Worm (Caenorhabditis elegans) whole organism, midembryonic: Measurements from ENCODE around the gene ZC190.7.

ENCODE experiments used
- T22C8.4 ChIP-seq: fragments of 200-800 bp; sonication (Bioruptor generic); IDR thresholded peaks from 2 replicates; pipeline ENCODE4 v1.3.6; 2022; ENCODE audit warnings: missing genetic modification characterization, missing compliant biosample characterization
- cog-1 ChIP-seq: sonication (generic microtip); optimal IDR thresholded peaks from 2 replicates; lab custom pipeline; 2016; ENCODE audit warnings: missing genetic modification characterization, missing compliant biosample characterization
- flt-1 ChIP-seq: fragments of 200-800 bp; sonication (Bioruptor generic); IDR thresholded peaks from 2 replicates; pipeline ENCODE4 v1.3.6; 2022; ENCODE audit warnings: missing genetic modification characterization, missing compliant biosample characterization
- klf-2 ChIP-seq: fragments of 200-800 bp; sonication (Bioruptor generic); conservative IDR thresholded peaks from 2 replicates; pipeline ENCODE4 v1.3.6; 2022; ENCODE audit warnings: missing genetic modification reagents, missing genetic modification characterization, missing compliant biosample characterization
- med-1 ChIP-seq: sonication (generic microtip); optimal IDR thresholded peaks from 2 replicates; lab custom pipeline; 2017; ENCODE audit warnings: missing genetic modification characterization, mild to moderate bottlenecking, missing compliant biosample characterization, antibody characterized with exemption, missing genetic modification reagents; ENCODE audit not compliant: insufficient read depth
- ref-1 ChIP-seq: fragments of 200-800 bp; sonication (Bioruptor generic); conservative IDR thresholded peaks from 2 replicates; pipeline ENCODE4 v1.3.6; 2022; ENCODE audit warnings: missing genetic modification reagents, missing genetic modification characterization, missing compliant biosample characterization
- tab-1 ChIP-seq: fragments of 200-800 bp; sonication (Bioruptor generic); IDR thresholded peaks from 2 replicates; pipeline ENCODE4 v1.3.6; 2022; ENCODE audit warnings: missing genetic modification characterization, missing compliant biosample characterization
- ztf-23 ChIP-seq: fragments of 200-800 bp; sonication (Bioruptor generic); IDR thresholded peaks from 2 replicates; pipeline ENCODE4 v1.3.6; 2022; ENCODE audit warnings: missing genetic modification reagents, missing genetic modification characterization, missing compliant biosample characterization
- ztf-29 ChIP-seq: fragments of 200-800 bp; sonication (Bioruptor generic); IDR thresholded peaks from 2 replicates; pipeline ENCODE4 v1.3.6; 2022; ENCODE audit warnings: missing genetic modification reagents, missing genetic modification characterization, missing compliant biosample characterization

Gene ZC190.7

ce11 chrV:8637666-8638271 is 48.9 kb downstream of the ZC190.7 start, which contains the start of the genes F28A12.10 and acd-4:
Gene F28A12.10 (minus strand): TSS chrV:8637766.
Gene acd-4 (plus strand): TSS chrV:8638221.
- TF ChIP-seq med-1 (no peak), ztf-29 (GFP tag; lab: Robert Waterston, UW) (no peak), cog-1 (tag; lab: Kevin White, UChicago) (no peak), T22C8.4 (no peak), klf-2 (GFP tag; lab: Robert Waterston, UW) (no peak), flt-1 (GFP tag; lab: Robert Waterston, UW) (no peak), ztf-23 (no peak), tab-1 (no peak), ref-1 (no peak)

- TF ChIP-seq tab-1 (no peak), cog-1 (tag; lab: Kevin White, UChicago) (no peak), med-1 (no peak), klf-2 (GFP tag; lab: Robert Waterston, UW) (no peak), T22C8.4 (no peak), ref-1 (no peak), flt-1 (GFP tag; lab: Robert Waterston, UW) (no peak)
These were observed 49.8 kb downstream of the ZC190.7 start, which contains the start of gene grl-12 for ce11 chrV:8636907-8637306. Gene grl-12 (minus strand): TSS chrV:8637007.
